Fruit fly (Drosophila melanogaster) whole organism, embryonic: ENCODE measurements around the gene Ae2.
A peak's percentile ranks its signal among the peaks of the same experiment; 100 is the strongest.

ENCODE experiments used
- BEAF-32 ChIP-seq: fragments of 200-800 bp; sonication (Bioruptor generic); optimal IDR thresholded peaks from 3 replicates; lab custom pipeline; 2017; ENCODE audit warnings: missing biosample characterization, missing genetic modification characterization, mild to moderate bottlenecking, moderate library complexity, missing genetic modification reagents
- CG10267 ChIP-seq: fragments of 200-800 bp; sonication (Bioruptor generic); optimal IDR thresholded peaks from 2 replicates; lab custom pipeline; 2018; ENCODE audit warnings: missing biosample characterization, mild to moderate bottlenecking, missing genetic modification characterization, moderate library complexity
- CG11398 ChIP-seq: fragments of 200-800 bp; sonication (Bioruptor generic); optimal IDR thresholded peaks from 2 replicates; lab custom pipeline; 2016; ENCODE audit warnings: missing biosample characterization, missing genetic modification characterization
- CG11456 ChIP-seq: fragments of 200-800 bp; sonication (Bioruptor generic); IDR thresholded peaks from 3 replicates; pipeline ENCODE4 v1.3.6; 2022; ENCODE audit warnings: missing biosample characterization, missing genetic modification characterization
- CG12236 ChIP-seq: fragments of 200-800 bp; sonication (Bioruptor generic); optimal IDR thresholded peaks from 2 replicates; lab custom pipeline; 2016; ENCODE audit warnings: missing biosample characterization, missing genetic modification characterization
- CG12659 ChIP-seq: fragments of 200-800 bp; sonication (Bioruptor generic); optimal IDR thresholded peaks from 3 replicates; lab custom pipeline; 2017; ENCODE audit warnings: mild to moderate bottlenecking, missing biosample characterization, missing genetic modification reagents, missing genetic modification characterization
- CG14441 ChIP-seq: fragments of 200-800 bp; sonication (Bioruptor generic); IDR thresholded peaks from 2 replicates; pipeline ENCODE4 v1.3.6; 2022; ENCODE audit warnings: missing biosample characterization, missing genetic modification characterization
- CG14710 ChIP-seq: fragments of 200-800 bp; sonication (Bioruptor generic); optimal IDR thresholded peaks from 3 replicates; lab custom pipeline; 2019; ENCODE audit warnings: missing biosample characterization, mild to moderate bottlenecking, missing genetic modification characterization, moderate library complexity
- CG17829 ChIP-seq: fragments of 200-800 bp; optimal IDR thresholded peaks from 2 replicates; lab custom pipeline; 2019; ENCODE audit warnings: missing biosample characterization, mild to moderate bottlenecking, missing genetic modification characterization, moderate library complexity
- CG18599 ChIP-seq: fragments of 200-800 bp; sonication (Bioruptor generic); optimal IDR thresholded peaks from 3 replicates; lab custom pipeline; 2017; ENCODE audit warnings: missing biosample characterization, missing genetic modification characterization, mild to moderate bottlenecking, moderate library complexity, missing genetic modification reagents
- CG2116 ChIP-seq: fragments of 200-800 bp; sonication (Bioruptor generic); optimal IDR thresholded peaks from 3 replicates; lab custom pipeline; 2018; ENCODE audit warnings: missing biosample characterization, mild to moderate bottlenecking, missing genetic modification characterization
- CG2199 ChIP-seq: fragments of 200-800 bp; sonication (Bioruptor generic); IDR thresholded peaks from 3 replicates; pipeline ENCODE4 v1.3.6; 2022; ENCODE audit warnings: missing biosample characterization, missing genetic modification characterization
- CG34224 ChIP-seq: fragments of 200-800 bp; sonication (Bioruptor generic); IDR thresholded peaks from 3 replicates; pipeline ENCODE4 v1.3.6; 2022; ENCODE audit warnings: missing biosample characterization, missing genetic modification characterization; ENCODE audit not compliant: partially characterized antibody
- CG34422 ChIP-seq: fragments of 200-800 bp; sonication (Bioruptor generic); IDR thresholded peaks from 3 replicates; pipeline ENCODE4 v1.3.6; 2022; ENCODE audit warnings: missing biosample characterization, missing genetic modification characterization
- CG3995 ChIP-seq: fragments of 200-800 bp; sonication (Bioruptor generic); optimal IDR thresholded peaks from 3 replicates; lab custom pipeline; 2016; ENCODE audit warnings: missing biosample characterization, missing genetic modification characterization
- CG4424 ChIP-seq: fragments of 200-800 bp; sonication (Bioruptor generic); optimal IDR thresholded peaks from 3 replicates; lab custom pipeline; 2016; ENCODE audit warnings: missing biosample characterization, missing genetic modification characterization
- CG7963 ChIP-seq: fragments of 200-800 bp; sonication (Bioruptor generic); IDR thresholded peaks from 3 replicates; pipeline ENCODE4 v1.3.6; 2022; ENCODE audit warnings: missing biosample characterization, missing genetic modification characterization; ENCODE audit not compliant: partially characterized antibody
- CkIIα-i1 ChIP-seq: fragments of 200-800 bp; sonication (Bioruptor generic); IDR thresholded peaks from 2 replicates; pipeline ENCODE4 v1.3.6; 2022; ENCODE audit warnings: missing biosample characterization, missing genetic modification characterization
- CoRest ChIP-seq: fragments of 200-800 bp; sonication (Bioruptor generic); optimal IDR thresholded peaks from 3 replicates; lab custom pipeline; 2018; ENCODE audit warnings: missing biosample characterization, mild to moderate bottlenecking, missing genetic modification characterization, moderate library complexity
- Dfd ChIP-seq, 2 experiments: fragments of >200 bp; optimal IDR thresholded peaks; 2 replicates each; lab custom pipeline; 2017; ENCODE audit warnings: missing biosample characterization in 2 of 2, missing genetic modification characterization in 2 of 2
- Dll ChIP-seq: fragments of 200-800 bp; sonication (Bioruptor generic); IDR thresholded peaks from 4 replicates; pipeline ENCODE4 v1.3.6; 2022; ENCODE audit warnings: missing biosample characterization, missing genetic modification characterization; ENCODE audit not compliant: partially characterized antibody
- Doc3 ChIP-seq: fragments of 200-800 bp; sonication (Bioruptor generic); IDR thresholded peaks from 3 replicates; pipeline ENCODE4 v1.3.6; 2022; ENCODE audit warnings: missing biosample characterization, missing genetic modification characterization; ENCODE audit not compliant: partially characterized antibody
- Fer1 ChIP-seq: fragments of 200-800 bp; sonication (Bioruptor generic); optimal IDR thresholded peaks from 2 replicates; lab custom pipeline; 2017; ENCODE audit warnings: missing biosample characterization, mild to moderate bottlenecking, missing genetic modification characterization
- HLH4C ChIP-seq: fragments of 200-800 bp; sonication (Bioruptor generic); IDR thresholded peaks from 3 replicates; pipeline ENCODE4 v1.3.6; 2022; ENCODE audit warnings: missing biosample characterization, missing genetic modification characterization; ENCODE audit not compliant: partially characterized antibody
- HmgZ ChIP-seq: fragments of 200-800 bp; sonication (Bioruptor generic); optimal IDR thresholded peaks from 2 replicates; lab custom pipeline; 2018; ENCODE audit warnings: missing biosample characterization, mild to moderate bottlenecking, missing genetic modification characterization
- MESR4 ChIP-seq: fragments of 200-800 bp; sonication (Bioruptor generic); optimal IDR thresholded peaks from 2 replicates; lab custom pipeline; 2018; ENCODE audit warnings: missing biosample characterization, mild to moderate bottlenecking, missing genetic modification characterization, moderate library complexity
- Med ChIP-seq: fragments of 200-800 bp; sonication (Bioruptor generic); peaks from one replicate; lab custom pipeline; 2016; ENCODE audit warnings: missing biosample characterization, missing genetic modification characterization, mild to moderate bottlenecking, inconsistent platforms, moderate library complexity
- Nf-YC ChIP-seq: fragments of 200-800 bp; optimal IDR thresholded peaks from 3 replicates; lab custom pipeline; 2019; ENCODE audit warnings: missing biosample characterization, mild to moderate bottlenecking, missing genetic modification characterization, moderate library complexity
- Opbp ChIP-seq: fragments of 200-800 bp; sonication (Bioruptor generic); IDR thresholded peaks from 3 replicates; pipeline ENCODE4 v1.3.6; 2022; ENCODE audit warnings: missing biosample characterization, missing genetic modification characterization; ENCODE audit not compliant: partially characterized antibody
- Rfx ChIP-seq: fragments of 200-800 bp; sonication (Bioruptor generic); IDR thresholded peaks from 2 replicates; pipeline ENCODE4 v1.3.6; 2022; ENCODE audit warnings: missing biosample characterization, missing genetic modification characterization
- Scr ChIP-seq: fragments of 200-800 bp; sonication (Bioruptor generic); IDR thresholded peaks from 2 replicates; pipeline ENCODE4 v1.3.6; 2022; ENCODE audit warnings: missing biosample characterization, missing genetic modification characterization; ENCODE audit not compliant: partially characterized antibody
- chinmo ChIP-seq: fragments of 200-800 bp; sonication (Bioruptor generic); IDR thresholded peaks from 4 replicates; pipeline ENCODE4 v1.3.6; 2022; ENCODE audit warnings: missing biosample characterization, missing genetic modification characterization; ENCODE audit not compliant: partially characterized antibody
- exex ChIP-seq: fragments of 200-800 bp; sonication (Bioruptor generic); optimal IDR thresholded peaks from 4 replicates; lab custom pipeline; 2018; ENCODE audit warnings: missing biosample characterization, mild to moderate bottlenecking, missing genetic modification characterization, moderate library complexity
- gfzf ChIP-seq: fragments of 200-800 bp; sonication (Bioruptor generic); optimal IDR thresholded peaks from 2 replicates; lab custom pipeline; 2016; ENCODE audit warnings: missing biosample characterization, mild to moderate bottlenecking, missing genetic modification characterization, moderate library complexity
- jigr1 ChIP-seq: fragments of 200-800 bp; sonication (Bioruptor generic); IDR thresholded peaks from 3 replicates; pipeline ENCODE4 v1.3.6; 2022; ENCODE audit warnings: missing biosample characterization, missing genetic modification characterization
- knrl ChIP-seq: fragments of 200-800 bp; sonication (Bioruptor generic); IDR thresholded peaks from 3 replicates; pipeline ENCODE4 v1.3.6; 2022; ENCODE audit warnings: missing biosample characterization, missing genetic modification characterization; ENCODE audit not compliant: partially characterized antibody
- mld ChIP-seq: fragments of 200-800 bp; sonication (Bioruptor generic); IDR thresholded peaks from 3 replicates; pipeline ENCODE4 v1.3.6; 2022; ENCODE audit warnings: missing biosample characterization, missing genetic modification characterization; ENCODE audit not compliant: partially characterized antibody
- phol ChIP-seq: fragments of 200-800 bp; sonication (Bioruptor generic); optimal IDR thresholded peaks from 3 replicates; lab custom pipeline; 2018; ENCODE audit warnings: missing biosample characterization, mild to moderate bottlenecking, missing genetic modification characterization, moderate library complexity
- pum ChIP-seq: fragments of 200-800 bp; sonication (Bioruptor generic); optimal IDR thresholded peaks from 2 replicates; lab custom pipeline; 2016; ENCODE audit warnings: missing biosample characterization, missing genetic modification characterization
- pzg ChIP-seq: fragments of 200-800 bp; sonication (Bioruptor generic); optimal IDR thresholded peaks from 3 replicates; lab custom pipeline; 2018; ENCODE audit warnings: missing biosample characterization, mild to moderate bottlenecking, missing genetic modification characterization, moderate library complexity
- row ChIP-seq: fragments of 200-800 bp; sonication (Bioruptor generic); IDR thresholded peaks from 3 replicates; pipeline ENCODE4 v1.3.6; 2022; ENCODE audit warnings: missing biosample characterization, missing genetic modification characterization
- scrt ChIP-seq: fragments of 200-800 bp; sonication (Bioruptor generic); optimal IDR thresholded peaks from 2 replicates; lab custom pipeline; 2018; ENCODE audit warnings: missing biosample characterization, mild to moderate bottlenecking, missing genetic modification characterization, moderate library complexity
- trem ChIP-seq: fragments of 200-800 bp; optimal IDR thresholded peaks from 3 replicates; lab custom pipeline; 2019; ENCODE audit warnings: missing biosample characterization, mild to moderate bottlenecking, missing genetic modification characterization, moderate library complexity
- tup ChIP-seq: fragments of 200-800 bp; sonication (Bioruptor generic); optimal IDR thresholded peaks from 2 replicates; lab custom pipeline; 2016; ENCODE audit warnings: missing biosample characterization, mild to moderate bottlenecking, missing genetic modification characterization, moderate library complexity
- zen ChIP-seq: fragments of 200-800 bp; sonication (Bioruptor generic); optimal IDR thresholded peaks from 3 replicates; lab custom pipeline; 2018; ENCODE audit warnings: missing biosample characterization, mild to moderate bottlenecking, missing genetic modification characterization, moderate library complexity
- zen2 ChIP-seq: fragments of 200-800 bp; sonication (Bioruptor generic); IDR thresholded peaks from 3 replicates; pipeline ENCODE4 v1.3.6; 2022; ENCODE audit warnings: missing biosample characterization, missing genetic modification characterization; ENCODE audit not compliant: partially characterized antibody

Gene Ae2

dm6 chr3L:9723108-9723507 is 40.2 kb upstream of the Ae2 start, which contains the start of the genes nbs and defl (continued):
- peak; percentile 42; the same call in 1 of the 3 replicates for TF ChIP-seq Opbp
- no peak for TF ChIP-seq CG18599 (GFP tag; lab: Kevin White, UChicago)
- peak; percentile 58; the same call in 1 of the 3 replicates for TF ChIP-seq CG11456 (GFP tag; lab: Robert Waterston, UW)
- peak; percentile 86 for TF ChIP-seq CG14441 (GFP tag; lab: Robert Waterston, UW)
- no peak for TF ChIP-seq Dfd (GFP tag; optimal IDR thresholded peaks at IDR 0.05; lab: Kevin White, UChicago)
- no peak for TF ChIP-seq tup (GFP tag; lab: Kevin White, UChicago)
- no peak for TF ChIP-seq CG2199 (GFP tag; lab: Robert Waterston, UW)
- peak; percentile 81 for TF ChIP-seq Rfx (GFP tag; lab: Robert Waterston, UW)
- TF ChIP-seq, all 482 proteins: peak for 264

dm6 chr3L:9726707-9727106 is 36.6 kb upstream of the Ae2 start, which contains the start of gene Naa60:
Naa60 (plus strand) TSS chr3L:9726895.
- no peak for TF ChIP-seq scrt
- peak; percentile 93 for TF ChIP-seq CG34224 (GFP tag; lab: Robert Waterston, UW)
- TF ChIP-seq exex, result peak; percentile 23
- peak; percentile 89 for TF ChIP-seq BEAF-32 (GFP tag; lab: Kevin White, UChicago)
- TF ChIP-seq CG11398, result no peak
- TF ChIP-seq pzg (GFP tag; lab: Kevin White, UChicago), result peak; percentile 83
- peak; percentile 63 for TF ChIP-seq CG2116 (GFP tag; lab: Kevin White, UChicago)
- no peak for TF ChIP-seq CkIIα-i1
- peak; percentile 89 for TF ChIP-seq zen2 (GFP tag; lab: Robert Waterston, UW)
- peak; percentile 91 for TF ChIP-seq Scr (GFP tag; lab: Robert Waterston, UW)
- peak; percentile 90 for TF ChIP-seq Opbp
- TF ChIP-seq CG14710 (tag; lab: Kevin White, UChicago), result peak; percentile 33
- TF ChIP-seq chinmo (GFP tag; lab: Robert Waterston, UW), result peak; percentile 76; the same call in 2 of the 4 replicates
- TF ChIP-seq Med (GFP tag; lab: Kevin White, UChicago), result peak; percentile 40
- peak; percentile 36 for TF ChIP-seq zen (tag; lab: Kevin White, UChicago)
- peak; percentile 69 for TF ChIP-seq mld (GFP tag; lab: Robert Waterston, UW)
- TF ChIP-seq trem (tag; lab: Kevin White, UChicago), result peak; percentile 55
- peak; percentile 5 for TF ChIP-seq CG4424 (GFP tag; lab: Kevin White, UChicago)
- peak; percentile 24 for TF ChIP-seq CG17829 (tag; lab: Kevin White, UChicago)
- TF ChIP-seq HmgZ, result peak; percentile 54
- TF ChIP-seq CG3995 (GFP tag; lab: Kevin White, UChicago), result peak; percentile 48
- peak; percentile 59; the same call in 2 of the 3 replicates for TF ChIP-seq CG7963 (GFP tag; lab: Robert Waterston, UW)
- TF ChIP-seq MESR4, result peak; percentile 70
- TF ChIP-seq jigr1 (GFP tag; lab: Robert Waterston, UW), result peak; percentile 43; the same call in 1 of the 3 replicates
- TF ChIP-seq Dll, result peak; percentile 93
- TF ChIP-seq Doc3, result peak; percentile 90
- peak; percentile 89 for TF ChIP-seq knrl (GFP tag; lab: Robert Waterston, UW)
- TF ChIP-seq phol (tag; lab: Kevin White, UChicago), result peak; percentile 25
- peak; percentile 20 for TF ChIP-seq Fer1 (GFP tag; lab: Kevin White, UChicago)
- peak; percentile 49; the same call in 1 of the 3 replicates for TF ChIP-seq CG34422
- TF ChIP-seq row (GFP tag; lab: Robert Waterston, UW), result peak; percentile 69
- peak; percentile 81 for TF ChIP-seq gfzf (GFP tag; lab: Kevin White, UChicago)
- peak; percentile 54 for TF ChIP-seq CG12659 (GFP tag; lab: Kevin White, UChicago)
- TF ChIP-seq HLH4C, result peak; percentile 84
- TF ChIP-seq CoRest (tag; lab: Kevin White, UChicago), result no peak
- no peak for TF ChIP-seq CG12236
- TF ChIP-seq Nf-YC (tag; lab: Kevin White, UChicago), result peak; percentile 50
- TF ChIP-seq CG10267, result peak; percentile 47
- no peak for TF ChIP-seq pum (GFP tag; lab: Kevin White, UChicago)
